Fruit fly (Drosophila melanogaster): ENCODE data around the gene Mur18B.

Mur18B gene

DNA sequence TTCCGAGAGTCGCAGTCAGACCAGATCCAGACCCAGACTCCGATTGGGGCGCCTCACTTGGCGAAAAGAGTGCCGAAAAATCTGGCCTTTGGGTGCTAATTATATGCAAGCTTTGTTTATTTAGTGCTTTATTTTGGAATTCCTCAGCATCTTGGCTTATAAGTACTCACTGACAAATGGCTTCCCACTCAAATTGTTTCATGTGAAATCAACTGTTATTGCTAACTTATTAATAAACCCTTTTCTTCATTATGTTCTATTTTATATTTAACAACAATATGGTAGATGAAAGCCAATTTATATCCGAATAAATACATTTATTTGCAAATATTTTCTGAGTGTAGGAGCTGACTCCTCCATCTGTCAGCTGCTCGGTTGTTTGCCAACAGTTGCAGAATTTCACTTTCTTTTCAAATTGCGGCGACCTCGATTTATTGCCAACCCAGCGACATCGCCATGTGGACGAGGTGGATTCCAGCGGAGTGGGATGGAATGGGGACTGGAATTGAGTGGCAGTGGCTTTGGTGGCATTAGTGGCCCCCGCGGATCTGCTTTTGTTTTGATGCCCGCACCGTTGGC, 16.9 kb downstream of the Mur18B start:
- TF ChIP-seq CG8478 (optimal IDR thresholded peaks at IDR 0.05) (no peak), CTCF (optimal IDR thresholded peaks at IDR 0.05) (no peak)

- TF ChIP-seq CG8478 (optimal IDR thresholded peaks at IDR 0.05) (no peak), CTCF (optimal IDR thresholded peaks at IDR 0.05) (no peak)
Observed at dm6 chrX:19238613-19239012, 25.6 kb downstream of the Mur18B start.

dm6 chrX:19239365-19239764, 26.3 kb downstream of the Mur18B start:
- TF ChIP-seq CG8478 (optimal IDR thresholded peaks at IDR 0.05), result no peak
- no peak for TF ChIP-seq CTCF (optimal IDR thresholded peaks at IDR 0.05)

- TF ChIP-seq CTCF (optimal IDR thresholded peaks at IDR 0.05) (no peak), CG8478 (optimal IDR thresholded peaks at IDR 0.05) (no peak)
Observed at dm6 chrX:19240230-19240839, 27.3 kb downstream of the Mur18B start.

DNA sequence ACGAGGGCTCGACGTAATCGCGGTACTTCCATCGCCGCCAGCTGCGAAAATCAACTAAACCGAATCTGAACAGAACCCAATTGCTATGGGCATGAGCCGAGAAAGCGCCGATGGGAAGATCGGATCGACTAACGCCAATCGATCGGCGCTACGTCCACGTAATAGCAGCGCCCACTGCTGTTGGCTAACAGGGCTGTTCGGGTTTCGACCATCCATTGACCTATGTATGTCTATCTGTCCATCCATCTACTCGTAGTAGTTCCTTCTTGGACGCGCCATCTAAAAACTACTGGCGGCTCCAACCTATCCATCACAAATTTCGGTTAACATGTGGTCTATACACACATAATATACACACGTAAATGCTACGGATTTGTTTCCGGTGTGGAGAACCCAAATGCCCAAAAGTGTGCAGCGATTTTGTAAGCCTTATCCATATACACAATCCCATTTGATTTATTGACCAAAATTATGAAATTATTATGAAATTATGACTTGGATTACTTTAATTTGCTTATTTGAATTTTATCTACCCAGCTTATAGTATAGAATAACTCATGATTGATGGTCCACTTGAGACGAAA, 28.8 kb downstream of the Mur18B start, which contains the start of gene CG14196:
CG14196 (minus strand) TSS at position 51 of the 584 bp plus-strand sequence.
- peak; percentile 31 to 42 for TF ChIP-seq CTCF (optimal IDR thresholded peaks at IDR 0.05)
- no peak for TF ChIP-seq CG8478 (optimal IDR thresholded peaks at IDR 0.05)

DNA sequence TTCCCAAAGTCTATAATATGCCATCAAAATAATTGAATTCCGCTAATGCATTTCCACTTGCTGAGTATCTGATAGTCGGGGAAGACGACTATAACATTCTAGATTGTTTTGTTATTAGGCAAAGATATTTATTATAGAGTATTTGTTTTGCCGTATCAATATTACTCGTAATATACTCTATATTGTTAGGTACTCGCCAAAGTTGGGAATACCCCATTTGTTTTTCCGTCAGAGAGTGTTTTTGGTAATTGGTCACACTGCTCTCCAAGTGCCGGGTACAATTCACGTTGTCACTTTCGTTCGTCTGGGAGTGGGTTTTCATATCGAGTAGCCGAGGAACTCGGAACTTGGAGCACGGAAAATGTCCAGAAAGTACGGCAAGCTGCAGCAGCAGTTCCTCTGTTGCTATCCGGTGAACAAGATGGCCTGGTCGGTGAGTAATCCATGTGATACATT, 30.4 kb downstream of the Mur18B start, which contains the start of gene CG7889:
CG7889 (plus strand) TSS at position 253 of the 456 bp plus-strand sequence.
- TF ChIP-seq CG8478 (optimal IDR thresholded peaks at IDR 0.05), result no peak
- TF ChIP-seq CTCF (optimal IDR thresholded peaks at IDR 0.05), result no peak

dm6 chrX:19247200-19248052, 34.4 kb downstream of the Mur18B start, which contains the start of gene CG7992:
Gene CG7992 (minus strand): TSS chrX:19247250.
- TF ChIP-seq CTCF (optimal IDR thresholded peaks at IDR 0.05), result no peak
- TF ChIP-seq CG8478 (optimal IDR thresholded peaks at IDR 0.05), result no peak

DNA sequence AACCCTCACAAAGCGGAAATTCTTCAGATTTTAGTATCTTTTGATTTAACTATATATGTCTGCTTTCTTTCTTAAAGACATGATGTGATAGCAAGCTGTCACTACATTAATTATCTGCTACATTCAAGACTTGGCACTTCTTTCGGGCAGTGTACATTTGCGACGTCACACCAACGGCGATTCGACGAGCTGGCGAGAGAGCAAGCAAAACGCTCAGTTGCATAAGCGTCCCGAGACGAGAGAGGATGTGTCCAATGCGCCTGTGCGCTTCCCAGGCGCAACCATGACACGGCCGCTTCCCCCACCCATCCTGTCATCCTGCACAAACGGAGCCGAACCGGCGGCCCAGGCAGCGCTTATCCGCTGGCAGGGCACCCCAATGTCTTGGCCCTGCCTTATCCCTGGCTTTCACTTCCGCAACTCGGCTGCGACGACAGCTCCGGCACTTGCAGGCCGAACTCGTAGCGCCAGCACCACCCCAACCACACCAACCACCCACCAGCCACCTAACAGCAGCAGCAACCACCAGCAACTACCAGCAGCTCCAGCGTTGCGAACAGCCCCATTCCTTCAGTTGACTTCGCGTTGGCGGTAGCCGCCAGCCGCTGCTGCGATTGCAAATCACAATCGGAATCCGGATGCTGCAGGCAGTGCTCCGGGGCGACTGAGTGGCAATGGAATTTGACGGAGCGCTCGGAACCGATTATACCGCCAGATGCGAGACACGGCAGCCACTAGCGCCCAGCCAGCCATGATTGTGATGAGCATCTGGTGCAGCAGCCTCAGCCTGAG, 35.6 kb downstream of the Mur18B start, which contains the start of gene Hs3st-B:
Hs3st-B (plus strand) TSS at position 214 of the 792 bp plus-strand sequence.
- TF ChIP-seq CG8478 (optimal IDR thresholded peaks at IDR 0.05) (no peak), CTCF (optimal IDR thresholded peaks at IDR 0.05) (no peak)

DNA sequence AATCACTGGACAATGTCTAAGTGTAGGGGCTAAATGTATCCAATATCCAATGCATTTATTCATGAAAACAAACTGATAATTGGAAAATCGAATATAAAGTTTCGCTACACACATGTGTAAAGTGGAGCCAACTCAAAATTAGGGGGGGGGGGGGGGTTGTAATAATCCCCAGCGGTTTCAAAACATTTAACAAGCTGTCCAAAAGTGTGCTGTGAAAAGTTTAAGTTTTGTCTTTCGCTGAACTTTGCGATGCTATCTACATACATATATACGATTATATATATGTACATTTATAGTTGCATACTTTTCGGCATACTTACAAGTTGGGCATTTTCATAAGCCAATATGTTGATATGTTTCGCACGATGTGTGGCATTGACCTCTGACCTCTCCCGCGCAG, 36.3 kb downstream of the Mur18B start:
- TF ChIP-seq CG8478 (optimal IDR thresholded peaks at IDR 0.05), result no peak
- TF ChIP-seq CTCF (optimal IDR thresholded peaks at IDR 0.05), result no peak

DNA sequence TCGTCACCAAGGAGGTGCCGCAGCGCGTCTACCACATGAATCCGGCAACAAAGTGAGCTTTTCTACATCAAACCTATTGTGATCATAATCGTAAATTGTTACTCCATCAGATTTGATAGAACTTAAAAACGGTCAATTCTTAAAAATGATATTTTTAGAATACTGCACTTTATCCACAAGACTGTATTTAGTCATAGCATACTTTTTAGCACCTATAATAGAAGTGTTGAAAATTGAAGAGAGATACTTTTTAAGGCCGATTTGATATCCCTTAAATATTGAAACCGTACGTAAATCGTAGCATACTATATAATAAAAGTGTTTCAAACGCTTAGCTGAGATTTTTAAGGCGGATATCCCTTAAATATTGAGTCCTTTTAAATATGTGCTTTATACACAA, 37.1 kb downstream of the Mur18B start:
- TF ChIP-seq CTCF (optimal IDR thresholded peaks at IDR 0.05), result no peak
- TF ChIP-seq CG8478 (optimal IDR thresholded peaks at IDR 0.05), result no peak

DNA sequence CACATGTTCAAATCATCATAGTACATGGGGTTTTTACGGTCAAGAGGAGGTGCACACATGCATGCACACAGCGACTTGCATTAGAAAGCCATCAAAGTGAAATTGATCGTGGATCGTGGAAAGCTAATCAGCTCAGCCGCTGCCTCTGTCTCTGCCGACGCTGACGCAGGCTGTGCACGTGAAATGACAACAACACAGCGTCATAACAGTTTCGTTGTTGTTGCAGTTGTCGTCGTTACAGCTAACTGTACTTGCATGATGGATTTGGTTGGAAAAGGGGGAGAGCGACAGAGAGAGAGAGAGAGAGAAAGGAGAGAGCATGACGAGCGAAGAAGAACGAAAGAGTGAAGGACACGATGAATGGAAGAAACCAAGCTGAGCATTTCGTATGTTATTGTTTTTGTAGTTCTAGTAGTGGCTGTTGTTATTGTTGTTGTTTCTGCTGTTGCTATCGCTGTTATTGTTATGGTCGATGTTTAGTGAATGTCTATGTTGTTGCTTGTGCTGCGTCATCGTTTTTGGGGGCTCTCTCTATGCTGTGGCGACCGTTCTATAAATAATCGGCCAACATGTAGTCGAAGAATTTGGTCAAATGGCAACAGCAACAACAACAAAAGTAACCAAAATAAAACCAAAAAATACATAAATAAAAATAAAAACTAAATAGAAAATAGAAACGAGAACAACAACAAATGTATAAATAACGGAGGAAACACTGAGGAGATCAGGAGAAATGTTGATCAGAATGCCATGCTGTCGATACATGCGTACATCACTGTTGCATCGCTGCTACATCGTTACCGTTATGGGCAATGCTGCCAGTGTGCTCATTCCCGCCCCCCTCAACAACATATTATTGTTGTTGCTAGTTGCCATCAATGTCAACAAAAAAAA, 47.0 kb downstream of the Mur18B start:
- TF ChIP-seq CG8478 (optimal IDR thresholded peaks at IDR 0.05), result no peak
- no peak for TF ChIP-seq CTCF (optimal IDR thresholded peaks at IDR 0.05)

dm6 chrX:19260696-19260989, 47.6 kb downstream of the Mur18B start:
- TF ChIP-seq CTCF (optimal IDR thresholded peaks at IDR 0.05) (no peak), CG8478 (optimal IDR thresholded peaks at IDR 0.05) (no peak)

- no peak for TF ChIP-seq CG8478 (optimal IDR thresholded peaks at IDR 0.05)
- TF ChIP-seq CTCF (optimal IDR thresholded peaks at IDR 0.05), result peak; percentile 55 to 71
Observed at dm6 chrX:19261071-19261470, 48.0 kb downstream of the Mur18B start, which contains the start of gene rictor. Gene rictor (minus strand): TSS chrX:19261240.

All from S2 (cell line).